Fruit fly (Drosophila melanogaster) whole organism, embryonic: ENCODE results near the gene Smox.

Experiments used
- Ada2b ChIP-seq: fragments of 200-800 bp; sonication (Bioruptor generic); IDR thresholded peaks from 2 replicates; pipeline ENCODE4 v1.3.6; 2022; ENCODE audit warnings: missing biosample characterization, missing genetic modification characterization
- Asciz ChIP-seq: fragments of 200-800 bp; sonication (Bioruptor generic); optimal IDR thresholded peaks from 2 replicates; lab custom pipeline; 2017; ENCODE audit warnings: missing biosample characterization, mild to moderate bottlenecking, missing genetic modification characterization, missing genetic modification reagents
- B-H2 ChIP-seq: fragments of 200-800 bp; sonication (Bioruptor generic); optimal IDR thresholded peaks from 2 replicates; lab custom pipeline; 2018; ENCODE audit warnings: missing biosample characterization, mild to moderate bottlenecking, missing genetic modification characterization
- Blimp-1 ChIP-seq: fragments of 200-800 bp; sonication (Bioruptor generic); optimal IDR thresholded peaks from 3 replicates; lab custom pipeline; 2018; ENCODE audit warnings: missing biosample characterization, missing genetic modification characterization, mild to moderate bottlenecking, moderate library complexity, missing genetic modification reagents
- CG10979 ChIP-seq: fragments of 200-800 bp; sonication (Bioruptor generic); optimal IDR thresholded peaks from 2 replicates; lab custom pipeline; 2018; ENCODE audit warnings: missing biosample characterization, mild to moderate bottlenecking, missing genetic modification characterization, moderate library complexity
- CG11456 ChIP-seq: fragments of 200-800 bp; sonication (Bioruptor generic); IDR thresholded peaks from 3 replicates; pipeline ENCODE4 v1.3.6; 2022; ENCODE audit warnings: missing biosample characterization, missing genetic modification characterization
- CG12219 ChIP-seq: fragments of 200-800 bp; sonication (Bioruptor generic); optimal IDR thresholded peaks from 3 replicates; lab custom pipeline; 2018; ENCODE audit warnings: missing biosample characterization, mild to moderate bottlenecking, missing genetic modification characterization
- CG12236 ChIP-seq: fragments of 200-800 bp; sonication (Bioruptor generic); optimal IDR thresholded peaks from 2 replicates; lab custom pipeline; 2016; ENCODE audit warnings: missing biosample characterization, missing genetic modification characterization
- CG12942 ChIP-seq: fragments of 200-800 bp; sonication (Bioruptor generic); optimal IDR thresholded peaks from 3 replicates; lab custom pipeline; 2016; ENCODE audit warnings: missing biosample characterization, missing genetic modification characterization
- CG13894 ChIP-seq: fragments of 200-800 bp; sonication (Bioruptor generic); optimal IDR thresholded peaks from 3 replicates; lab custom pipeline; 2018; ENCODE audit warnings: missing biosample characterization, mild to moderate bottlenecking, missing genetic modification characterization, moderate library complexity
- CG14667 ChIP-seq: fragments of 200-800 bp; sonication (Bioruptor generic); IDR thresholded peaks from 2 replicates; pipeline ENCODE4 v1.3.6; 2022; ENCODE audit warnings: missing biosample characterization, missing genetic modification characterization
- CG15269 ChIP-seq: fragments of 200-800 bp; sonication (Bioruptor generic); optimal IDR thresholded peaks from 2 replicates; lab custom pipeline; 2018; ENCODE audit warnings: missing biosample characterization, mild to moderate bottlenecking, missing genetic modification characterization, moderate library complexity
- CG18262 ChIP-seq: fragments of 200-800 bp; optimal IDR thresholded peaks from 3 replicates; lab custom pipeline; 2019; ENCODE audit warnings: missing biosample characterization, mild to moderate bottlenecking, missing genetic modification characterization, moderate library complexity
- CG2116 ChIP-seq: fragments of 200-800 bp; sonication (Bioruptor generic); optimal IDR thresholded peaks from 3 replicates; lab custom pipeline; 2018; ENCODE audit warnings: missing biosample characterization, mild to moderate bottlenecking, missing genetic modification characterization
- CG30403 ChIP-seq: fragments of 200-800 bp; sonication (Bioruptor generic); optimal IDR thresholded peaks from 3 replicates; lab custom pipeline; 2016; ENCODE audit warnings: missing biosample characterization, missing genetic modification characterization
- CG3065 ChIP-seq: fragments of 200-800 bp; sonication (Bioruptor generic); optimal IDR thresholded peaks from 2 replicates; lab custom pipeline; 2016; ENCODE audit warnings: missing biosample characterization, missing genetic modification characterization
- CG3407 ChIP-seq: fragments of 200-800 bp; sonication (Bioruptor generic); optimal IDR thresholded peaks from 2 replicates; lab custom pipeline; 2018; ENCODE audit warnings: missing biosample characterization, mild to moderate bottlenecking, missing genetic modification characterization
- CG3995 ChIP-seq: fragments of 200-800 bp; sonication (Bioruptor generic); optimal IDR thresholded peaks from 3 replicates; lab custom pipeline; 2016; ENCODE audit warnings: missing biosample characterization, missing genetic modification characterization
- CG4424 ChIP-seq: fragments of 200-800 bp; sonication (Bioruptor generic); optimal IDR thresholded peaks from 3 replicates; lab custom pipeline; 2016; ENCODE audit warnings: missing biosample characterization, missing genetic modification characterization
- CG4820 ChIP-seq: fragments of 200-800 bp; sonication (Bioruptor generic); optimal IDR thresholded peaks from 3 replicates; lab custom pipeline; 2016; ENCODE audit warnings: missing biosample characterization, missing genetic modification characterization
- CG9876 ChIP-seq: fragments of 200-800 bp; sonication (Bioruptor generic); optimal IDR thresholded peaks from 2 replicates; lab custom pipeline; 2016; ENCODE audit warnings: missing biosample characterization, missing genetic modification characterization
- Camta ChIP-seq: fragments of 200-800 bp; sonication (Bioruptor generic); optimal IDR thresholded peaks from 2 replicates; lab custom pipeline; 2016; ENCODE audit warnings: missing biosample characterization, missing genetic modification characterization
- Dll ChIP-seq: fragments of 200-800 bp; sonication (Bioruptor generic); IDR thresholded peaks from 4 replicates; pipeline ENCODE4 v1.3.6; 2022; ENCODE audit warnings: missing biosample characterization, missing genetic modification characterization; ENCODE audit not compliant: partially characterized antibody
- Gug ChIP-seq: fragments of 200-800 bp; sonication (Bioruptor generic); IDR thresholded peaks from 4 replicates; pipeline ENCODE4 v1.3.6; 2022; ENCODE audit warnings: missing biosample characterization, missing genetic modification characterization
- HLH3B ChIP-seq: fragments of 200-800 bp; sonication (Bioruptor generic); IDR thresholded peaks from 2 replicates; pipeline ENCODE4 v1.3.6; 2022; ENCODE audit warnings: missing biosample characterization, missing genetic modification characterization
- Oli ChIP-seq: fragments of 200-800 bp; sonication (Bioruptor generic); optimal IDR thresholded peaks from 2 replicates; lab custom pipeline; 2018; ENCODE audit warnings: missing biosample characterization, mild to moderate bottlenecking, missing genetic modification characterization, moderate library complexity
- Ptx1 ChIP-seq: fragments of 200-800 bp; sonication (Bioruptor generic); IDR thresholded peaks from 2 replicates; pipeline ENCODE4 v1.3.6; 2022; ENCODE audit warnings: missing biosample characterization, missing genetic modification characterization
- Spps ChIP-seq: fragments of 200-800 bp; sonication (Bioruptor generic); optimal IDR thresholded peaks from 2 replicates; lab custom pipeline; 2018; ENCODE audit warnings: missing biosample characterization, mild to moderate bottlenecking, missing genetic modification characterization
- Sry-δ ChIP-seq: fragments of 200-800 bp; sonication (Bioruptor generic); optimal IDR thresholded peaks from 2 replicates; lab custom pipeline; 2016; ENCODE audit warnings: missing biosample characterization, missing genetic modification characterization
- Ssrp ChIP-seq: fragments of 200-800 bp; sonication (Bioruptor generic); optimal IDR thresholded peaks from 2 replicates; lab custom pipeline; 2018; ENCODE audit warnings: missing biosample characterization, mild to moderate bottlenecking, missing genetic modification characterization, moderate library complexity
- Xbp1 ChIP-seq: fragments of 200-800 bp; sonication (Bioruptor generic); optimal IDR thresholded peaks from 3 replicates; lab custom pipeline; 2016; ENCODE audit warnings: missing biosample characterization, mild to moderate bottlenecking, missing genetic modification characterization
- cas ChIP-seq: fragments of 200-800 bp; sonication (Bioruptor generic); IDR thresholded peaks from 2 replicates; pipeline ENCODE4 v1.3.6; 2022; ENCODE audit warnings: missing biosample characterization, missing genetic modification characterization
- cwo ChIP-seq: fragments of 200-800 bp; sonication (Bioruptor generic); optimal IDR thresholded peaks from 3 replicates; lab custom pipeline; 2017; ENCODE audit warnings: missing biosample characterization, missing genetic modification characterization, mild to moderate bottlenecking, moderate library complexity, missing genetic modification reagents
- dimm ChIP-seq: fragments of 200-800 bp; sonication (Bioruptor generic); IDR thresholded peaks from 2 replicates; pipeline ENCODE4 v1.3.6; 2022; ENCODE audit warnings: missing biosample characterization, missing genetic modification characterization
- dmrt11E ChIP-seq: fragments of 200-800 bp; sonication (Bioruptor generic); optimal IDR thresholded peaks from 3 replicates; lab custom pipeline; 2018; ENCODE audit warnings: missing biosample characterization, mild to moderate bottlenecking, missing genetic modification characterization, moderate library complexity
- dmrt99B ChIP-seq: fragments of 200-800 bp; sonication (Bioruptor generic); optimal IDR thresholded peaks from 2 replicates; lab custom pipeline; 2018; ENCODE audit warnings: missing biosample characterization, mild to moderate bottlenecking, missing genetic modification characterization, moderate library complexity
- fu2 ChIP-seq: fragments of 200-800 bp; sonication (Bioruptor generic); optimal IDR thresholded peaks from 2 replicates; lab custom pipeline; 2016; ENCODE audit warnings: missing biosample characterization, missing genetic modification characterization
- gce ChIP-seq: fragments of 200-800 bp; sonication (Bioruptor generic); IDR thresholded peaks from 3 replicates; pipeline ENCODE4 v1.3.6; 2022; ENCODE audit warnings: missing biosample characterization, missing genetic modification characterization
- lilli ChIP-seq: fragments of 200-800 bp; sonication (Bioruptor generic); optimal IDR thresholded peaks from 3 replicates; lab custom pipeline; 2016; ENCODE audit warnings: missing biosample characterization, missing genetic modification characterization
- maf-S ChIP-seq: fragments of 200-800 bp; sonication (Bioruptor generic); optimal IDR thresholded peaks from 2 replicates; lab custom pipeline; 2016; ENCODE audit warnings: missing biosample characterization, missing genetic modification characterization
- pnt ChIP-seq: fragments of 200-800 bp; sonication (Bioruptor generic); optimal IDR thresholded peaks from 3 replicates; lab custom pipeline; 2016; ENCODE audit warnings: missing biosample characterization, missing genetic modification characterization
- ranshi ChIP-seq: fragments of 200-800 bp; sonication (Bioruptor generic); IDR thresholded peaks from 2 replicates; pipeline ENCODE4 v1.3.6; 2022; ENCODE audit warnings: missing biosample characterization, missing genetic modification characterization
- sc ChIP-seq, 3 experiments: fragments of >200 bp in 2 of 3; fragments of 200-800 bp in 1 of 3; sonication (Bioruptor generic) in 1 of 3; optimal IDR thresholded peaks; 2 replicates in 2 of 3; 3 replicates in 1 of 3; lab custom pipeline; 2017; ENCODE audit warnings: mild to moderate bottlenecking in 1 of 3, missing biosample characterization in 1 of 3, missing genetic modification characterization in 1 of 3, missing genetic modification reagents in 1 of 3
- sim ChIP-seq: fragments of 200-800 bp; sonication (Bioruptor generic); IDR thresholded peaks from 2 replicates; pipeline ENCODE4 v1.3.6; 2022; ENCODE audit warnings: missing biosample characterization, missing genetic modification characterization
- sr ChIP-seq: fragments of 200-800 bp; sonication (Bioruptor generic); IDR thresholded peaks from 3 replicates; pipeline ENCODE4 v1.3.6; 2022; ENCODE audit warnings: missing biosample characterization, missing genetic modification characterization
- ssp ChIP-seq: fragments of 200-800 bp; sonication (Bioruptor generic); IDR thresholded peaks from 2 replicates; pipeline ENCODE4 v1.3.6; 2022; ENCODE audit warnings: missing biosample characterization, missing genetic modification characterization
- tap ChIP-seq: fragments of 200-800 bp; optimal IDR thresholded peaks from 3 replicates; lab custom pipeline; 2019; ENCODE audit warnings: missing biosample characterization, mild to moderate bottlenecking, missing genetic modification characterization, moderate library complexity
- tgo ChIP-seq: fragments of 200-800 bp; sonication (Bioruptor generic); IDR thresholded peaks from 3 replicates; pipeline ENCODE4 v1.3.6; 2022; ENCODE audit warnings: missing biosample characterization, missing genetic modification characterization
- ttk ChIP-seq: fragments of 200-800 bp; sonication (Bioruptor generic); IDR thresholded peaks from 2 replicates; pipeline ENCODE4 v2.1.2; 2022; ENCODE audit warnings: missing biosample characterization, missing genetic modification characterization
- yki ChIP-seq: fragments of >200 bp; optimal IDR thresholded peaks from 3 replicates; lab custom pipeline; 2018
- zen ChIP-seq: fragments of 200-800 bp; sonication (Bioruptor generic); optimal IDR thresholded peaks from 3 replicates; lab custom pipeline; 2018; ENCODE audit warnings: missing biosample characterization, mild to moderate bottlenecking, missing genetic modification characterization, moderate library complexity

The Smox gene

DNA sequence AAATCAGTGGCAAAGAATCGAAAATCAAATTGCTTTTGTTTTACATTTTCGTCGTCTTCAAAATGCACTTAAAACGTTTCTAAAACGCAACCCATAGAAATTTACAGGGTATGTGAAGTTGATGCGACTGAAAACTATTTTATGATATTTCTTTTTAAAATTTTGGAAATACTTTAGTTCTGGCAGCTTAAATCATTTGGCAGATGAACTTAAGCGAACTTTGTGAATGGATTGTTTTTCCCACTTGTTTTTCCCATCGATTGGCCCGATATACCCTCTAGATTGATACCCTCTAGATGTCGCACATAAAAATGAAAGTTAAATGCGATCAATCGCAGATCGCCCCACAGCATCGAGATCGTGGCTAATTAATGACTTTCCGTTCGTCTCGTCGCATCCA is 15.9 kb downstream of the Smox start (continued):
- TF ChIP-seq CG30403 (GFP tag; lab: Kevin White, UChicago) (peak; percentile 50), Gug (peak; percentile 26; the same call in 1 of the 4 replicates), cas (no peak), cwo (GFP tag; lab: Kevin White, UChicago) (no peak), CG12942 (no peak), CG4424 (peak; percentile 69), gce (GFP tag; lab: Robert Waterston, UW) (peak; percentile 61; the same call in 1 of the 3 replicates), CG15269 (tag; lab: Kevin White, UChicago) (peak; percentile 45), fu2 (GFP tag; lab: Kevin White, UChicago) (no peak), ranshi (GFP tag; lab: Robert Waterston, UW) (peak; percentile 50; the same call in 1 of the 2 replicates), sim (GFP tag; lab: Robert Waterston, UW) (peak; percentile 34; the same call in 1 of the 2 replicates), Xbp1 (GFP tag; lab: Kevin White, UChicago) (peak; percentile 64), CG3407 (GFP tag; lab: Kevin White, UChicago) (peak; percentile 51), CG12219 (GFP tag; lab: Kevin White, UChicago) (peak; percentile 40), Oli (peak; percentile 68), ssp (GFP tag; lab: Robert Waterston, UW) (peak; percentile 45), Ptx1 (peak; percentile 67), maf-S (GFP tag; lab: Kevin White, UChicago) (peak; percentile 6), CG18262 (peak; percentile 80), pnt (peak; percentile 17), CG9876 (GFP tag; lab: Kevin White, UChicago) (no peak), tgo (GFP tag; lab: Robert Waterston, UW) (peak; percentile 45; the same call in 1 of the 3 replicates), Camta (peak; percentile 35), CG2116 (GFP tag; lab: Kevin White, UChicago) (peak; percentile 50), dmrt11E (tag; lab: Kevin White, UChicago) (peak; percentile 61), HLH3B (peak; percentile 74), zen (peak; percentile 56), lilli (GFP tag; lab: Kevin White, UChicago) (peak; percentile 42), Spps (tag; lab: Kevin White, UChicago) (peak; percentile 32), Ada2b (GFP tag; lab: Robert Waterston, UW) (peak; percentile 61), Dll (GFP tag; lab: Robert Waterston, UW) (no peak), dmrt99B (tag; lab: Kevin White, UChicago) (peak; percentile 78), CG4820 (GFP tag; lab: Kevin White, UChicago) (peak; percentile 53), yki (no peak), Sry-δ (GFP tag; lab: Kevin White, UChicago) (no peak), CG3065 (no peak), CG14667 (peak; percentile 40; the same call in 1 of the 2 replicates), sr (no peak), CG10979 (peak; percentile 80), Blimp-1 (GFP tag; lab: Kevin White, UChicago) (peak; percentile 94), dimm (GFP tag; lab: Robert Waterston, UW) (peak; percentile 41; the same call in 1 of the 2 replicates), tap (peak; percentile 57), B-H2 (GFP tag; lab: Kevin White, UChicago) (no peak), CG11456 (GFP tag; lab: Robert Waterston, UW) (no peak), ttk (GFP tag; lab: Robert Waterston, UW) (peak; percentile 65), CG12236 (GFP tag; lab: Kevin White, UChicago) (peak; percentile 25), CG13894 (tag; lab: Kevin White, UChicago) (no peak), CG3995 (GFP tag; lab: Kevin White, UChicago) (no peak), Asciz (peak; percentile 49), Ssrp (tag; lab: Kevin White, UChicago) (peak; percentile 65), sc (optimal IDR thresholded peaks at IDR 0.05; lab: Kevin White, UChicago) (no peak), sc (GFP tag; optimal IDR thresholded peaks at IDR 0.05; lab: Kevin White, UChicago) (peak; percentile 54)
